Worm (Caenorhabditis elegans) whole organism, L4 larva: ENCODE measurements around the gene D2007.2.

Experiments used
- F37D6.2 ChIP-seq: sonication (generic microtip); optimal IDR thresholded peaks from 2 replicates; lab custom pipeline; 2016; ENCODE audit warnings: mild to moderate bottlenecking, missing genetic modification characterization, missing compliant biosample characterization
- F44E2.7 ChIP-seq: fragments of 200-800 bp; sonication (Bioruptor generic); IDR thresholded peaks from 2 replicates; pipeline ENCODE4 v2.1.2; 2022; ENCODE audit warnings: missing genetic modification characterization, missing compliant biosample characterization
- F49E8.2 ChIP-seq: sonication (generic microtip); optimal IDR thresholded peaks from 2 replicates; lab custom pipeline; 2016; ENCODE audit warnings: missing compliant biosample characterization, mild to moderate bottlenecking, missing genetic modification characterization, borderline replicate concordance
- R02D3.7 ChIP-seq: fragments of 150-350 bp; sonication (generic microtip); optimal IDR thresholded peaks from 3 replicates; lab custom pipeline; 2014; ENCODE audit warnings: missing biosample characterization, missing genetic modification characterization
- Y48G9A.11 ChIP-seq: fragments of 200-800 bp; sonication (Bioruptor generic); IDR thresholded peaks from 2 replicates; pipeline ENCODE4 v1.3.6; 2022; ENCODE audit warnings: missing genetic modification reagents, missing genetic modification characterization, missing compliant biosample characterization
- ZK337.2 ChIP-seq: fragments of 200-800 bp; sonication (Bioruptor generic); IDR thresholded peaks from 2 replicates; pipeline ENCODE4 v1.3.6; 2022; ENCODE audit warnings: missing genetic modification reagents, missing genetic modification characterization, missing compliant biosample characterization
- arid-1 ChIP-seq: fragments of 200-800 bp; sonication (Bioruptor generic); conservative IDR thresholded peaks from 2 replicates; pipeline ENCODE4 v1.3.6; 2022; ENCODE audit warnings: missing genetic modification reagents, missing genetic modification characterization, missing compliant biosample characterization
- ceh-44 ChIP-seq: fragments of 200-800 bp; sonication (Bioruptor generic); IDR thresholded peaks from 2 replicates; pipeline ENCODE4 v1.3.6; 2022; ENCODE audit warnings: missing genetic modification reagents, missing genetic modification characterization, missing compliant biosample characterization
- ceh-62 ChIP-seq: sonication (generic microtip); optimal IDR thresholded peaks from 2 replicates; lab custom pipeline; 2017; ENCODE audit warnings: missing biosample characterization, missing genetic modification characterization
- ctbp-1 ChIP-seq: fragments of 200-800 bp; sonication (Bioruptor generic); IDR thresholded peaks from 2 replicates; pipeline ENCODE4 v1.3.6; 2022; ENCODE audit warnings: missing genetic modification reagents, missing genetic modification characterization, missing compliant biosample characterization
- daf-12 ChIP-seq: fragments of 150-350 bp; optimal IDR thresholded peaks from 2 replicates; lab custom pipeline; 2014; ENCODE audit warnings: missing biosample characterization, missing genetic modification reagents, missing genetic modification characterization
- daf-16 ChIP-seq, 3 experiments: sonication (generic microtip); optimal IDR thresholded peaks; 2 replicates each; lab custom pipeline; 2016 to 2017; ENCODE audit warnings: missing genetic modification characterization in 3 of 3, missing genetic modification reagents in 3 of 3, mild to moderate bottlenecking in 2 of 3, missing compliant biosample characterization in 2 of 3, missing biosample characterization in 1 of 3, moderate library complexity in 1 of 3
- daf-8 ChIP-seq: fragments of 200-800 bp; sonication (Bioruptor generic); IDR thresholded peaks from 2 replicates; pipeline ENCODE4 v1.3.6; 2022; ENCODE audit warnings: missing genetic modification characterization, missing compliant biosample characterization
- dmd-9 ChIP-seq: fragments of 200-800 bp; sonication (Bioruptor generic); IDR thresholded peaks from 2 replicates; pipeline ENCODE4 v1.3.6; 2022; ENCODE audit warnings: missing genetic modification reagents, missing genetic modification characterization, missing compliant biosample characterization
- duxl-1 ChIP-seq: sonication (generic microtip); optimal IDR thresholded peaks from 2 replicates; lab custom pipeline; 2016; ENCODE audit warnings: mild to moderate bottlenecking, missing genetic modification characterization, moderate library complexity, missing compliant biosample characterization; ENCODE audit not compliant: poor library complexity
- egl-43 ChIP-seq: fragments of 200-800 bp; sonication (Bioruptor generic); IDR thresholded peaks from 2 replicates; pipeline ENCODE4 v1.3.6; 2022; ENCODE audit warnings: missing genetic modification reagents, missing genetic modification characterization, missing compliant biosample characterization
- hif-1 ChIP-seq, 2 experiments: sonication (generic microtip); optimal IDR thresholded peaks; 2 replicates each; lab custom pipeline; 2016 to 2017; ENCODE audit warnings: missing compliant biosample characterization in 2 of 2, missing genetic modification characterization in 2 of 2, missing genetic modification reagents in 2 of 2, missing genotype in 2 of 2, mild to moderate bottlenecking in 1 of 2
- lim-7 ChIP-seq: fragments of 200-800 bp; sonication (Bioruptor generic); IDR thresholded peaks from 2 replicates; pipeline ENCODE4 v1.3.6; 2022; ENCODE audit warnings: missing genetic modification characterization, missing compliant biosample characterization
- lin-1 ChIP-seq: fragments of 200-800 bp; sonication (Bioruptor generic); IDR thresholded peaks from 2 replicates; pipeline ENCODE4 v1.3.6; 2022; ENCODE audit warnings: missing genetic modification reagents, missing genetic modification characterization, missing compliant biosample characterization
- lin-13 ChIP-seq: fragments of 150-350 bp; optimal IDR thresholded peaks from 2 replicates; lab custom pipeline; 2014; ENCODE audit warnings: missing biosample characterization, missing genetic modification reagents, missing genetic modification characterization
- lin-38 ChIP-seq: fragments of 200-800 bp; sonication (Bioruptor generic); IDR thresholded peaks from 2 replicates; pipeline ENCODE4 v1.3.6; 2022; ENCODE audit warnings: missing genetic modification reagents, missing genetic modification characterization, missing compliant biosample characterization
- lir-3 ChIP-seq: sonication (generic microtip); optimal IDR thresholded peaks from 2 replicates; lab custom pipeline; 2016; ENCODE audit warnings: mild to moderate bottlenecking, missing genetic modification characterization, missing compliant biosample characterization
- lsy-2 ChIP-seq, 2 experiments: fragments of 150-350 bp in 1 of 2; sonication (generic microtip) in 1 of 2; optimal IDR thresholded peaks; 2 replicates each; lab custom pipeline; 2014 to 2017; ENCODE audit warnings: missing biosample characterization in 2 of 2, missing genetic modification characterization in 2 of 2
- mdl-1 ChIP-seq, 2 experiments: fragments of 150-350 bp in 1 of 2; sonication (generic microtip) in 1 of 2; optimal IDR thresholded peaks; 2 replicates each; lab custom pipeline; 2014 to 2017; ENCODE audit warnings: missing biosample characterization in 2 of 2, missing genetic modification characterization in 2 of 2
- mep-1 ChIP-seq: fragments of 150-350 bp; sonication (generic microtip); optimal IDR thresholded peaks from 3 replicates; lab custom pipeline; 2014; ENCODE audit warnings: missing biosample characterization, missing genetic modification characterization
- mes-2 ChIP-seq: sonication (generic microtip); optimal IDR thresholded peaks from 2 replicates; lab custom pipeline; 2016; ENCODE audit warnings: missing genotype, mild to moderate bottlenecking, missing genetic modification characterization, missing compliant biosample characterization; ENCODE audit not compliant: poor library complexity, severe bottlenecking
- mxl-3 ChIP-seq: fragments of 200-800 bp; sonication (Bioruptor generic); optimal IDR thresholded peaks from 2 replicates; lab custom pipeline; 2018; ENCODE audit warnings: mild to moderate bottlenecking, missing genetic modification characterization, missing compliant biosample characterization
- nhr-102 ChIP-seq: sonication (generic microtip); optimal IDR thresholded peaks from 2 replicates; lab custom pipeline; 2016; ENCODE audit warnings: mild to moderate bottlenecking, missing genetic modification characterization, moderate library complexity, missing compliant biosample characterization
- nhr-11 ChIP-seq: fragments of 150-350 bp; optimal IDR thresholded peaks from 2 replicates; lab custom pipeline; 2014; ENCODE audit warnings: missing biosample characterization, missing genetic modification characterization
- nhr-237 ChIP-seq: sonication (generic microtip); optimal IDR thresholded peaks from 2 replicates; lab custom pipeline; 2017; ENCODE audit warnings: missing biosample characterization, missing genetic modification characterization
- nhr-25 ChIP-seq: sonication (generic microtip); optimal IDR thresholded peaks from 2 replicates; lab custom pipeline; 2017; ENCODE audit warnings: missing genetic modification characterization, mild to moderate bottlenecking, missing compliant biosample characterization, antibody characterized with exemption, moderate library complexity, borderline replicate concordance; ENCODE audit not compliant: insufficient read depth
- nhr-28 ChIP-seq: fragments of 150-350 bp; optimal IDR thresholded peaks from 2 replicates; lab custom pipeline; 2014; ENCODE audit warnings: missing biosample characterization, missing genetic modification characterization
- nhr-48 ChIP-seq: sonication (generic microtip); optimal IDR thresholded peaks from 2 replicates; lab custom pipeline; 2016; ENCODE audit warnings: mild to moderate bottlenecking, missing genetic modification characterization, missing compliant biosample characterization
- nhr-6 ChIP-seq: fragments of 150-350 bp; optimal IDR thresholded peaks from 2 replicates; lab custom pipeline; 2014; ENCODE audit warnings: missing biosample characterization, missing genetic modification characterization
- nhr-77 ChIP-seq: fragments of 150-350 bp; optimal IDR thresholded peaks from 2 replicates; lab custom pipeline; 2014; ENCODE audit warnings: missing biosample characterization, missing genetic modification characterization
- pha-4 ChIP-seq, 2 experiments: fragments of 150-350 bp in 1 of 2; fragments of 200-800 bp in 1 of 2; sonication (Bioruptor generic) in 1 of 2; IDR thresholded peaks in 1 of 2; optimal IDR thresholded peaks in 1 of 2; 2 replicates each; pipeline versions ENCODE4 v1.3.6 to Lab custom; 2014 to 2022; ENCODE audit warnings: missing genetic modification characterization in 2 of 2, missing genetic modification reagents in 2 of 2, missing biosample characterization in 1 of 2, missing compliant biosample characterization in 1 of 2
- rbr-2 ChIP-seq: sonication (generic microtip); optimal IDR thresholded peaks from 2 replicates; lab custom pipeline; 2016; ENCODE audit warnings: missing genotype, missing genetic modification characterization, missing compliant biosample characterization
- snpc-1.2 ChIP-seq: fragments of 200-800 bp; sonication (Bioruptor generic); IDR thresholded peaks from 2 replicates; pipeline ENCODE4 v1.3.6; 2022; ENCODE audit warnings: missing genetic modification reagents, missing genetic modification characterization, missing compliant biosample characterization
- snpc-4 ChIP-seq: fragments of 150-350 bp; optimal IDR thresholded peaks from 2 replicates; lab custom pipeline; 2014; ENCODE audit warnings: missing biosample characterization, missing genetic modification characterization
- tra-1 ChIP-seq: fragments of 200-800 bp; sonication (Bioruptor generic); IDR thresholded peaks from 2 replicates; pipeline ENCODE4 v1.3.6; 2022; ENCODE audit warnings: missing genetic modification reagents, missing genetic modification characterization, missing compliant biosample characterization
- unc-130 ChIP-seq: sonication (generic microtip); optimal IDR thresholded peaks from 2 replicates; lab custom pipeline; 2016; ENCODE audit warnings: missing genetic modification reagents, missing genetic modification characterization, missing compliant biosample characterization
- unc-62 ChIP-seq, 3 experiments: fragments of 150-350 bp in 1 of 3; sonication (generic microtip); optimal IDR thresholded peaks in 2 of 3; peaks in 1 of 3; 1 replicate in 1 of 3; 2 replicates in 2 of 3; lab custom pipeline; 2014 to 2017; ENCODE audit warnings: missing biosample characterization in 3 of 3, missing genetic modification characterization in 3 of 3, missing genetic modification reagents in 3 of 3, missing genotype in 1 of 3
- zfp-3 ChIP-seq: fragments of 200-800 bp; sonication (Bioruptor generic); conservative IDR thresholded peaks from 2 replicates; pipeline ENCODE4 v1.3.6; 2022; ENCODE audit warnings: missing genetic modification reagents, missing genetic modification characterization, missing compliant biosample characterization
- ztf-11 ChIP-seq: fragments of 150-350 bp; optimal IDR thresholded peaks from 2 replicates; lab custom pipeline; 2014; ENCODE audit warnings: missing biosample characterization, missing genetic modification characterization

Gene D2007.2

ce11 chrIII:8129195-8129594 lies 19.6 kb upstream of the D2007.2 start:
- TF ChIP-seq lin-38 (GFP tag; lab: Robert Waterston, UW) (peak; percentile 58), snpc-1.2 (GFP tag; lab: Robert Waterston, UW) (peak; percentile 52; the same call in 1 of the 2 replicates), hif-1 (tag; optimal IDR thresholded peaks at IDR 0.05; lab: Kevin White, UChicago) (no peak), pha-4 (GFP tag; IDR thresholded peaks at IDR 0.05; lab: Robert Waterston, UW) (peak; percentile 44; the same call in 1 of the 2 replicates), pha-4 (tag; optimal IDR thresholded peaks at IDR 0.05; lab: Kevin White, UChicago) (no peak), arid-1 (GFP tag; lab: Robert Waterston, UW) (0 out of 2 replicates have a peak, but pooled peaks have one; percentile 24), lim-7 (no peak), egl-43 (GFP tag; lab: Robert Waterston, UW) (no peak), F49E8.2 (tag; lab: Kevin White, UChicago) (peak; percentile 63), lir-3 (no peak), nhr-48 (no peak), snpc-4 (tag; lab: Kevin White, UChicago) (no peak), R02D3.7 (tag; lab: Kevin White, UChicago) (no peak), ceh-44 (no peak), unc-62 (GFP tag; optimal IDR thresholded peaks at IDR 0.05 in 1 of 2; lab: Kevin White, UChicago) (no peak), unc-62 (tag; optimal IDR thresholded peaks at IDR 0.05; lab: Kevin White, UChicago) (no peak), ZK337.2 (GFP tag; lab: Robert Waterston, UW) (no peak), nhr-11 (no peak), nhr-28 (tag; lab: Kevin White, UChicago) (no peak), mep-1 (tag; lab: Kevin White, UChicago) (no peak), Y48G9A.11 (GFP tag; lab: Robert Waterston, UW) (peak; percentile 65), lin-1 (GFP tag; lab: Robert Waterston, UW) (no peak), daf-8 (no peak)

ce11 chrIII:8130177-8130902 lies 18.4 kb upstream of the D2007.2 start, which contains the start of the genes rpl-21 and C14B9.10:
rpl-21 (minus strand) TSS chrIII:8130227.
C14B9.10 (plus strand) TSS chrIII:8130852.
- TF ChIP-seq rbr-2 (peak; percentile 72), nhr-77 (tag; lab: Kevin White, UChicago) (peak; percentile 38), zfp-3 (GFP tag; lab: Robert Waterston, UW) (no peak), nhr-237 (tag; lab: Kevin White, UChicago) (no peak), duxl-1 (tag; lab: Kevin White, UChicago) (peak; percentile 1), lin-13 (peak; percentile 46), daf-12 (no peak), hif-1 (tag; optimal IDR thresholded peaks at IDR 0.05; lab: Kevin White, UChicago) (peak in 1 of 2 experiments; percentile 38), unc-62 (GFP tag; optimal IDR thresholded peaks at IDR 0.05 in 1 of 2; lab: Kevin White, UChicago) (peak in 1 of 2 experiments; percentile 1), unc-62 (tag; optimal IDR thresholded peaks at IDR 0.05; lab: Kevin White, UChicago) (no peak), nhr-6 (peak; percentile 77), unc-130 (GFP tag; lab: Kevin White, UChicago) (peak; percentile 84), lsy-2 (tag; optimal IDR thresholded peaks at IDR 0.05; lab: Kevin White, UChicago) (peak; percentile 95 to 99), mxl-3 (GFP tag; lab: Kevin White, UChicago) (no peak), ZK337.2 (GFP tag; lab: Robert Waterston, UW) (no peak), nhr-102 (tag; lab: Kevin White, UChicago) (peak; percentile 55), nhr-28 (tag; lab: Kevin White, UChicago) (peak; percentile 57), ztf-11 (tag; lab: Kevin White, UChicago) (no peak), ctbp-1 (GFP tag; lab: Robert Waterston, UW) (0 out of 2 replicates have a peak, but pooled peaks have one; percentile 25), F44E2.7 (no peak), ceh-62 (no peak), tra-1 (GFP tag; lab: Robert Waterston, UW) (no peak), daf-16 (GFP tag; optimal IDR thresholded peaks at IDR 0.05; lab: Kevin White, UChicago) (no peak), daf-16 (tag; optimal IDR thresholded peaks at IDR 0.05; lab: Kevin White, UChicago) (peak; percentile 44), dmd-9 (GFP tag; lab: Robert Waterston, UW) (peak; percentile 55; the same call in 1 of the 2 replicates), nhr-25 (tag; lab: Kevin White, UChicago) (peak; percentile 47), Y48G9A.11 (GFP tag; lab: Robert Waterston, UW) (peak; percentile 61; the same call in 1 of the 2 replicates), F37D6.2 (tag; lab: Kevin White, UChicago) (no peak), lim-7 (0 out of 2 replicates have a peak, but pooled peaks have one; percentile 30), lir-3 (no peak), arid-1 (GFP tag; lab: Robert Waterston, UW) (peak; percentile 87), mdl-1 (tag; optimal IDR thresholded peaks at IDR 0.05; lab: Kevin White, UChicago) (peak in 1 of 2 experiments; percentile 45), mes-2 (tag; lab: Kevin White, UChicago) (peak; percentile 91)
